Worm (Caenorhabditis elegans) whole organism, early embryonic: ENCODE measurements around the gene Y41D4A.1.

Experiments used
- B0310.2 ChIP-seq: sonication (generic microtip); optimal IDR thresholded peaks from 2 replicates; lab custom pipeline; 2016; ENCODE audit warnings: mild to moderate bottlenecking, missing genetic modification characterization, missing compliant biosample characterization
- ama-1 ChIP-seq: fragments of 150-350 bp; optimal IDR thresholded peaks from 2 replicates; lab custom pipeline; 2014
- ceh-36 ChIP-seq: sonication (generic microtip); optimal IDR thresholded peaks from 2 replicates; lab custom pipeline; 2016; ENCODE audit warnings: missing genetic modification characterization, inconsistent platforms, missing compliant biosample characterization
- ets-7 ChIP-seq: sonication (generic microtip); optimal IDR thresholded peaks from 2 replicates; lab custom pipeline; 2016; ENCODE audit warnings: missing genotype, missing genetic modification characterization, missing compliant biosample characterization
- flt-1 ChIP-seq: fragments of 200-800 bp; sonication (Bioruptor generic); IDR thresholded peaks from 2 replicates; pipeline ENCODE4 v1.3.6; 2022; ENCODE audit warnings: missing genetic modification characterization, missing compliant biosample characterization
- hmg-4 ChIP-seq: fragments of 200-800 bp; sonication (Bioruptor generic); optimal IDR thresholded peaks from 2 replicates; lab custom pipeline; 2018; ENCODE audit warnings: mild to moderate bottlenecking, missing genetic modification characterization, missing compliant biosample characterization
- tbx-37 ChIP-seq: fragments of 200-800 bp; sonication (Bioruptor generic); conservative IDR thresholded peaks from 2 replicates; pipeline ENCODE4 v1.3.6; 2022; ENCODE audit warnings: missing genetic modification reagents, missing genetic modification characterization, missing compliant biosample characterization
- tra-4 ChIP-seq: sonication (generic microtip); optimal IDR thresholded peaks from 2 replicates; lab custom pipeline; 2017; ENCODE audit warnings: missing genetic modification characterization, missing compliant biosample characterization

DNA sequence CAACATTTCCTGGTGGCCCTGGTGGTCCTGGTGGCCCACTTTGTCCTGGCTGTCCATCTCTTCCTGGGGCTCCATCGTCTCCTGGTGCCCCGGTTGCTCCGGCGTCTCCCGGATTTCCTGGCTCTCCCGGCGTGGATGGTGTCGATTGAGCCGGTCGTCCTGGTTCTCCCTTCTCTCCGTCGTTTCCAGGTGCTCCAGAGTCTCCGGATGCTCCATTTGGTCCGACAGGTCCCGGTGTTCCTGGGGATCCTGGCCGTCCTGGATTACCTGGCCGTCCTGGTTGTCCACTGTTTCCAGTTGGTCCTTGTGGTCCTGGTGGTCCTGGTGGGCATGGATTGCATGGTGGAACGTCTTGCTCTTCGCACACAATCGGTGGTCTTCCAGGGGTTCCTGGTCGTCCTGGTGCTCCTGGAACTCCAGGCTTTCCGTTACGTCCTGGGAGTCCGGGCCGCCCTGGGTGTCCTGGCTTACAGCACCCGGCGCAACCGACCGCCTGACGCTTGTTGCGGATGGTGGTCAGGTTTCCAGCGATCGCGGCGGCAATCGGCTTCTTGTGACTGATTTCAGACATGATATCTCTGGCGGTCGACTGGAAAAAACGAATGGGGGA, 46.6 kb downstream of the Y41D4A.1 start:
- TF ChIP-seq ceh-36 (tag; lab: Kevin White, UChicago), result no peak
- TF ChIP-seq hmg-4 (GFP tag; lab: Kevin White, UChicago), result no peak
- TF ChIP-seq ets-7 (tag; lab: Kevin White, UChicago), result no peak
- no peak for TF ChIP-seq ama-1 (lab: Kevin White, UChicago)
- no peak for TF ChIP-seq flt-1 (GFP tag; lab: Robert Waterston, UW)
- TF ChIP-seq tra-4 (tag; lab: Kevin White, UChicago), result no peak
- no peak for TF ChIP-seq B0310.2 (tag; lab: Kevin White, UChicago)
- no peak for TF ChIP-seq tbx-37 (GFP tag; lab: Robert Waterston, UW)
